Worm (Caenorhabditis elegans) whole organism, early embryonic: Measurements from ENCODE around the gene fip-2.

ENCODE experiments used
- B0310.2 ChIP-seq: sonication (generic microtip); optimal IDR thresholded peaks from 2 replicates; lab custom pipeline; 2016; ENCODE audit warnings: mild to moderate bottlenecking, missing genetic modification characterization, missing compliant biosample characterization
- F13C5.2 ChIP-seq: sonication (generic microtip); optimal IDR thresholded peaks from 2 replicates; lab custom pipeline; 2017; ENCODE audit warnings: mild to moderate bottlenecking, missing genetic modification characterization, inconsistent platforms, missing compliant biosample characterization
- aly-1 ChIP-seq: sonication (generic microtip); optimal IDR thresholded peaks from 2 replicates; lab custom pipeline; 2016; ENCODE audit warnings: missing genetic modification characterization, missing compliant biosample characterization
- ama-1 ChIP-seq: fragments of 150-350 bp; optimal IDR thresholded peaks from 2 replicates; lab custom pipeline; 2014
- ceh-13 ChIP-seq: fragments of 200-800 bp; sonication (Bioruptor generic); optimal IDR thresholded peaks from 2 replicates; lab custom pipeline; 2018; ENCODE audit warnings: mild to moderate bottlenecking, missing genetic modification characterization, missing compliant biosample characterization
- ceh-36 ChIP-seq: sonication (generic microtip); optimal IDR thresholded peaks from 2 replicates; lab custom pipeline; 2016; ENCODE audit warnings: missing genetic modification characterization, inconsistent platforms, missing compliant biosample characterization
- ets-7 ChIP-seq: sonication (generic microtip); optimal IDR thresholded peaks from 2 replicates; lab custom pipeline; 2016; ENCODE audit warnings: missing genotype, missing genetic modification characterization, missing compliant biosample characterization
- flt-1 ChIP-seq: fragments of 200-800 bp; sonication (Bioruptor generic); IDR thresholded peaks from 2 replicates; pipeline ENCODE4 v1.3.6; 2022; ENCODE audit warnings: missing genetic modification characterization, missing compliant biosample characterization
- hmbx-1 ChIP-seq: sonication (generic microtip); optimal IDR thresholded peaks from 2 replicates; lab custom pipeline; 2016; ENCODE audit warnings: mild to moderate bottlenecking, missing genetic modification characterization, missing compliant biosample characterization
- hmg-4 ChIP-seq: fragments of 200-800 bp; sonication (Bioruptor generic); optimal IDR thresholded peaks from 2 replicates; lab custom pipeline; 2018; ENCODE audit warnings: mild to moderate bottlenecking, missing genetic modification characterization, missing compliant biosample characterization
- hnd-1 ChIP-seq: sonication (generic microtip); optimal IDR thresholded peaks from 2 replicates; lab custom pipeline; 2016; ENCODE audit warnings: missing genetic modification characterization, missing compliant biosample characterization
- pes-1 ChIP-seq: fragments of 200-800 bp; sonication (Bioruptor generic); IDR thresholded peaks from 2 replicates; pipeline ENCODE4 v1.3.6; 2022; ENCODE audit warnings: missing genetic modification reagents, missing genetic modification characterization, missing compliant biosample characterization
- scrt-1 ChIP-seq: fragments of 200-800 bp; sonication (Bioruptor generic); IDR thresholded peaks from 2 replicates; pipeline ENCODE4 v1.3.6; 2022; ENCODE audit warnings: missing genetic modification characterization, missing compliant biosample characterization
- sea-1 ChIP-seq: fragments of 200-800 bp; sonication (Bioruptor generic); conservative IDR thresholded peaks from 2 replicates; pipeline ENCODE4 v1.3.6; 2022; ENCODE audit warnings: missing genetic modification characterization, missing compliant biosample characterization
- tbx-11 ChIP-seq: fragments of 200-800 bp; sonication (Bioruptor generic); IDR thresholded peaks from 2 replicates; pipeline ENCODE4 v1.3.6; 2022; ENCODE audit warnings: missing genetic modification characterization, missing compliant biosample characterization
- tbx-37 ChIP-seq: fragments of 200-800 bp; sonication (Bioruptor generic); conservative IDR thresholded peaks from 2 replicates; pipeline ENCODE4 v1.3.6; 2022; ENCODE audit warnings: missing genetic modification reagents, missing genetic modification characterization, missing compliant biosample characterization
- tra-4 ChIP-seq: sonication (generic microtip); optimal IDR thresholded peaks from 2 replicates; lab custom pipeline; 2017; ENCODE audit warnings: missing genetic modification characterization, missing compliant biosample characterization

The fip-2 gene

ce11 chrV:9056253-9056652, 11.5 kb upstream of the fip-2 start, which contains the start of gene C25E10.10:
Gene C25E10.10 (minus strand): TSS chrV:9056353.
- TF ChIP-seq B0310.2 (no peak), tbx-37 (GFP tag; lab: Robert Waterston, UW) (no peak), tbx-11 (GFP tag; lab: Robert Waterston, UW) (no peak), flt-1 (no peak), ets-7 (no peak), sea-1 (no peak), ceh-13 (GFP tag; lab: Kevin White, UChicago) (no peak), pes-1 (no peak), hmg-4 (GFP tag; lab: Kevin White, UChicago) (no peak), tra-4 (tag; lab: Kevin White, UChicago) (no peak), F13C5.2 (tag; lab: Kevin White, UChicago) (no peak), ceh-36 (tag; lab: Kevin White, UChicago) (no peak), aly-1 (tag; lab: Kevin White, UChicago) (no peak), hmbx-1 (tag; lab: Kevin White, UChicago) (no peak)

- TF ChIP-seq aly-1 (tag; lab: Kevin White, UChicago) (no peak), flt-1 (no peak), ceh-36 (tag; lab: Kevin White, UChicago) (no peak), ama-1 (lab: Kevin White, UChicago) (no peak), B0310.2 (no peak), hnd-1 (tag; lab: Kevin White, UChicago) (no peak), ceh-13 (GFP tag; lab: Kevin White, UChicago) (no peak), tbx-11 (GFP tag; lab: Robert Waterston, UW) (no peak), tra-4 (tag; lab: Kevin White, UChicago) (no peak), tbx-37 (GFP tag; lab: Robert Waterston, UW) (no peak)
Measured at ce11 chrV:9058627-9059026, 9.2 kb upstream of the fip-2 start, which contains the start of gene C25E10.11. Gene C25E10.11 (minus strand): TSS chrV:9058727.

DNA sequence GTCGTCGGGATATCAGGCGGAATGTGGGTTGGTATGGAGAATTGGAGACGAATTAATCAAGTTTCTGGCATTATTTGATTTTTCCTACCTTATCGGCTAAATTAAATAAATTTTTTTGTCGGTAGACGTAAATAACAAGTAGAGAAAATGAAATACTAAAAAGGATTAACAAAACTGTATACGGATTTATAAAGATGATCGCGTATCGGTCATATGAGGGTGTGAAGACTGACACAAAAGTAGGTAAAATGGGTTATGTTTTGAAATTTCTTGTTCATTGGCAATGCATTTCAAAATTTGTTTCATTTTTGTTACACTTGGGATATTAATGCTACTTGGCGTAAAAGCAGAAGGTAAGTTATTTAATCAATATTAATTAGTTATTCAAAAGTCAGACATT, 8.3 kb upstream of the fip-2 start, which contains the start of the genes C25E10.16 and C25E10.13:
C25E10.16 (minus strand) TSS at position 101 of the 400 bp plus-strand sequence.
C25E10.13 (plus strand) TSS at position 256 of the 400 bp plus-strand sequence.
- TF ChIP-seq B0310.2 (no peak), aly-1 (tag; lab: Kevin White, UChicago) (no peak), tra-4 (tag; lab: Kevin White, UChicago) (no peak), hmg-4 (GFP tag; lab: Kevin White, UChicago) (no peak), hnd-1 (tag; lab: Kevin White, UChicago) (no peak), scrt-1 (GFP tag; lab: Robert Waterston, UW) (no peak), hmbx-1 (tag; lab: Kevin White, UChicago) (no peak), flt-1 (no peak), ceh-13 (GFP tag; lab: Kevin White, UChicago) (no peak), ceh-36 (tag; lab: Kevin White, UChicago) (no peak), F13C5.2 (tag; lab: Kevin White, UChicago) (no peak), tbx-11 (GFP tag; lab: Robert Waterston, UW) (no peak), tbx-37 (GFP tag; lab: Robert Waterston, UW) (no peak), pes-1 (no peak), ama-1 (lab: Kevin White, UChicago) (no peak), sea-1 (no peak)

DNA sequence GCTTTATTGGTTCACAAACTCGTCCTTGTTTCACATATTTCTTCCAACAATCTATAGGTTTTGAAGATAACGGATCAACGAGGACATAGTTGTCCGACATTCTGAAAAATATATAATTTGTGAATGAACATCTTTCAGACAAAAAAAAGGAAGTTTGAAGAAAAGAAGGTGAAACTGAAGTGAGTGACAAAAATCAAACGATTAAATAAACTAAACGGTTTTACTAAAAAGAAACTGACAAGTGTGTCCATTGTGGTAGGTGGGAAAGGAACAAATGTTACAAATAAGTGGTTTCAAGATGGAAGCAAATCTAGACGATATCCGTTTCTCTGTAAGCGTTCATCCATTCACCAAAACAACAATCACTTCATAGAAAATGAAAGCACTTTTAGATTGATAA, 5.4 kb upstream of the fip-2 start, which contains the start of gene C25E10.12:
C25E10.12 (minus strand) TSS at position 101 of the 400 bp plus-strand sequence.
- TF ChIP-seq pes-1 (no peak), sea-1 (no peak), hmg-4 (GFP tag; lab: Kevin White, UChicago) (no peak), tbx-37 (GFP tag; lab: Robert Waterston, UW) (no peak), F13C5.2 (tag; lab: Kevin White, UChicago) (no peak), tra-4 (tag; lab: Kevin White, UChicago) (no peak), hnd-1 (tag; lab: Kevin White, UChicago) (no peak), ets-7 (no peak), flt-1 (no peak), aly-1 (tag; lab: Kevin White, UChicago) (no peak), ceh-13 (GFP tag; lab: Kevin White, UChicago) (no peak), ama-1 (lab: Kevin White, UChicago) (no peak), scrt-1 (GFP tag; lab: Robert Waterston, UW) (no peak), hmbx-1 (tag; lab: Kevin White, UChicago) (no peak), tbx-11 (GFP tag; lab: Robert Waterston, UW) (no peak), ceh-36 (tag; lab: Kevin White, UChicago) (no peak), B0310.2 (no peak)

DNA sequence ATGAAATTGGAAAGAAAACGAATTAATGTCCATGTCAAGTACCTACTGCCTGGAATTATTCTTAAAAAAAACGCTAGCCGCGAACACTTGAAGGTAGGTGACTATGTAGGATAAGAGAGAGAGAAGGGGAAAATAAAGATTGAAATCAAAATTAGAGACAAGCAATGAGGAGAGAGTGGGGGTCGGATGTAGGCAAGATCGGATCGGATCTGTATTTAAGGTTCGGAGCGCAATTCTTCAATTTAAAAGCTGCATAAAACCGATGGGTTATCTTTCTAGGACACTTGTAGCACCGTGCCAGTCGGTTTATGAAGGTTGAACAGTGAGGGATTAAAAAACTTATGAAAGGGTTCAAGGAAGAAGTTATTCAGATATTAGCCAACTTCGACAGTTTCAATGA, 4.6 kb upstream of the fip-2 start:
- no peak for TF ChIP-seq tra-4 (tag; lab: Kevin White, UChicago)
- no peak for TF ChIP-seq ceh-36 (tag; lab: Kevin White, UChicago)

ce11 chrV:9065001-9065400, 2.8 kb upstream of the fip-2 start:
- TF ChIP-seq aly-1 (tag; lab: Kevin White, UChicago) (no peak), ceh-13 (GFP tag; lab: Kevin White, UChicago) (no peak), scrt-1 (GFP tag; lab: Robert Waterston, UW) (no peak)

DNA sequence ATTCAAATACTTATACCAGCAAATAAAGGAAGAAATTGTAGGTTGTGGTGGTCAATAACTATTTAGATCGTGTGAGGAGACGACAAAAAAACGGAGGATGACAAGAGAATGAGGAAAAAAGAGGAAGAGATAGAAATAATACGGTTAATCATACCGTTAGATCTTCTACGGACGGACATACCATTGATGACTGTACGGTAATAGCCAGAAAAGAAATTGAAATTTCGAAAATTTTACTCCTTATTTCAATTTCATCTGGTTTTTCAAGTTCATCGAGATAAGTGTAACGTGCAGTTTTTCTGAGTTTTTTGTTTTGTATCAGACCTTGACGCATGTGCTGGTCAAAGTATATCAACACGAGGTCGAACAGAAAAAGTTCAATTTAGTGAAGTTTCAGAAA, 1.9 kb upstream of the fip-2 start:
- TF ChIP-seq scrt-1 (GFP tag; lab: Robert Waterston, UW), result no peak
- no peak for TF ChIP-seq tbx-11 (GFP tag; lab: Robert Waterston, UW)
- TF ChIP-seq aly-1 (tag; lab: Kevin White, UChicago), result no peak
- no peak for TF ChIP-seq hmbx-1 (tag; lab: Kevin White, UChicago)
- no peak for TF ChIP-seq ama-1 (lab: Kevin White, UChicago)
- no peak for TF ChIP-seq ceh-36 (tag; lab: Kevin White, UChicago)
- TF ChIP-seq sea-1, result no peak
- no peak for TF ChIP-seq ets-7
- no peak for TF ChIP-seq hmg-4 (GFP tag; lab: Kevin White, UChicago)
- no peak for TF ChIP-seq tra-4 (tag; lab: Kevin White, UChicago)
- TF ChIP-seq ceh-13 (GFP tag; lab: Kevin White, UChicago), result no peak
- no peak for TF ChIP-seq tbx-37 (GFP tag; lab: Robert Waterston, UW)
- no peak for TF ChIP-seq pes-1
- TF ChIP-seq F13C5.2 (tag; lab: Kevin White, UChicago), result no peak
- TF ChIP-seq B0310.2, result no peak
- TF ChIP-seq flt-1, result no peak
- TF ChIP-seq hnd-1 (tag; lab: Kevin White, UChicago), result no peak
